Fruit fly (Drosophila melanogaster) whole organism, embryonic: ENCODE measurements around the gene CG43064.

Source experiments
- Ada2b ChIP-seq: fragments of 200-800 bp; sonication (Bioruptor generic); IDR thresholded peaks from 2 replicates; pipeline ENCODE4 v1.3.6; 2022; ENCODE audit warnings: missing biosample characterization, missing genetic modification characterization
- Atf3 ChIP-seq: fragments of 200-800 bp; sonication (Bioruptor generic); optimal IDR thresholded peaks from 3 replicates; lab custom pipeline; 2016; ENCODE audit warnings: missing biosample characterization, missing genetic modification characterization
- BEAF-32 ChIP-seq: fragments of 200-800 bp; sonication (Bioruptor generic); optimal IDR thresholded peaks from 3 replicates; lab custom pipeline; 2017; ENCODE audit warnings: missing biosample characterization, missing genetic modification characterization, mild to moderate bottlenecking, moderate library complexity, missing genetic modification reagents
- CG11456 ChIP-seq: fragments of 200-800 bp; sonication (Bioruptor generic); IDR thresholded peaks from 3 replicates; pipeline ENCODE4 v1.3.6; 2022; ENCODE audit warnings: missing biosample characterization, missing genetic modification characterization
- CG11560 ChIP-seq: fragments of 200-800 bp; sonication (Bioruptor generic); IDR thresholded peaks from 3 replicates; pipeline ENCODE4 v1.3.6; 2022; ENCODE audit warnings: missing biosample characterization, missing genetic modification characterization
- CG11695 ChIP-seq: fragments of 200-800 bp; sonication (Bioruptor generic); IDR thresholded peaks from 3 replicates; pipeline ENCODE4 v1.3.6; 2022; ENCODE audit warnings: missing biosample characterization, missing genetic modification characterization
- CG12219 ChIP-seq: fragments of 200-800 bp; sonication (Bioruptor generic); optimal IDR thresholded peaks from 3 replicates; lab custom pipeline; 2018; ENCODE audit warnings: missing biosample characterization, mild to moderate bottlenecking, missing genetic modification characterization
- CG13424 ChIP-seq: fragments of 200-800 bp; sonication (Bioruptor generic); optimal IDR thresholded peaks from 2 replicates; lab custom pipeline; 2019; ENCODE audit warnings: missing biosample characterization, mild to moderate bottlenecking, missing genetic modification characterization, moderate library complexity
- CG14014 ChIP-seq: fragments of 200-800 bp; sonication (Bioruptor generic); IDR thresholded peaks from 2 replicates; pipeline ENCODE4 v1.3.6; 2022; ENCODE audit warnings: missing biosample characterization, missing genetic modification characterization
- CG16863 ChIP-seq: fragments of 200-800 bp; sonication (Bioruptor generic); optimal IDR thresholded peaks from 3 replicates; lab custom pipeline; 2016; ENCODE audit warnings: missing biosample characterization, missing genetic modification characterization
- CG18011 ChIP-seq: fragments of 200-800 bp; sonication (Bioruptor generic); optimal IDR thresholded peaks from 2 replicates; lab custom pipeline; 2017; ENCODE audit warnings: missing biosample characterization, missing genetic modification characterization, mild to moderate bottlenecking, moderate library complexity, missing genotype
- CG18619 ChIP-seq: fragments of 200-800 bp; sonication (Bioruptor generic); optimal IDR thresholded peaks from 3 replicates; lab custom pipeline; 2017; ENCODE audit warnings: missing biosample characterization, mild to moderate bottlenecking, missing genetic modification characterization
- CG30020 ChIP-seq: fragments of 200-800 bp; optimal IDR thresholded peaks from 2 replicates; lab custom pipeline; 2019; ENCODE audit warnings: missing biosample characterization, mild to moderate bottlenecking, missing genetic modification characterization, moderate library complexity
- CG31365 ChIP-seq: fragments of 200-800 bp; sonication (Bioruptor generic); optimal IDR thresholded peaks from 2 replicates; lab custom pipeline; 2018; ENCODE audit warnings: missing biosample characterization, mild to moderate bottlenecking, missing genetic modification characterization
- CG31441 ChIP-seq: fragments of 200-800 bp; sonication (Bioruptor generic); IDR thresholded peaks from 2 replicates; pipeline ENCODE4 v1.3.6; 2022; ENCODE audit warnings: missing biosample characterization, missing genetic modification characterization
- CG32767 ChIP-seq: fragments of 200-800 bp; sonication (Bioruptor generic); IDR thresholded peaks from 2 replicates; pipeline ENCODE4 v1.3.6; 2022; ENCODE audit warnings: missing biosample characterization, missing genetic modification characterization
- CG3847 ChIP-seq: fragments of 200-800 bp; sonication (Bioruptor generic); IDR thresholded peaks from 2 replicates; pipeline ENCODE4 v1.3.6; 2022; ENCODE audit warnings: missing biosample characterization, missing genetic modification characterization
- CG4328 ChIP-seq: fragments of 200-800 bp; sonication (Bioruptor generic); optimal IDR thresholded peaks from 3 replicates; lab custom pipeline; 2017; ENCODE audit warnings: missing biosample characterization, missing genetic modification reagents, missing genetic modification characterization
- CG9437 ChIP-seq: fragments of 200-800 bp; sonication (Bioruptor generic); optimal IDR thresholded peaks from 2 replicates; lab custom pipeline; 2018; ENCODE audit warnings: missing biosample characterization, mild to moderate bottlenecking, missing genetic modification characterization
- CoRest ChIP-seq: fragments of 200-800 bp; sonication (Bioruptor generic); optimal IDR thresholded peaks from 3 replicates; lab custom pipeline; 2018; ENCODE audit warnings: missing biosample characterization, mild to moderate bottlenecking, missing genetic modification characterization, moderate library complexity
- CrebB ChIP-seq: fragments of 200-800 bp; sonication (Bioruptor generic); optimal IDR thresholded peaks from 3 replicates; lab custom pipeline; 2018; ENCODE audit warnings: missing biosample characterization, mild to moderate bottlenecking, missing genetic modification characterization
- Elba2 ChIP-seq: fragments of 200-800 bp; sonication (Bioruptor generic); optimal IDR thresholded peaks from 3 replicates; lab custom pipeline; 2016; ENCODE audit warnings: missing biosample characterization, missing genetic modification characterization
- Gug ChIP-seq: fragments of 200-800 bp; sonication (Bioruptor generic); IDR thresholded peaks from 4 replicates; pipeline ENCODE4 v1.3.6; 2022; ENCODE audit warnings: missing biosample characterization, missing genetic modification characterization
- HHEX ChIP-seq: fragments of 200-800 bp; sonication (Bioruptor generic); optimal IDR thresholded peaks from 3 replicates; lab custom pipeline; 2017; ENCODE audit warnings: missing biosample characterization, mild to moderate bottlenecking, missing genetic modification characterization, missing genetic modification reagents
- Hsf ChIP-seq: fragments of 200-800 bp; sonication (Bioruptor generic); optimal IDR thresholded peaks from 3 replicates; lab custom pipeline; 2016; ENCODE audit warnings: missing biosample characterization, missing genetic modification characterization
- MBD-R2 ChIP-seq: fragments of 200-800 bp; sonication (Bioruptor generic); IDR thresholded peaks from 2 replicates; pipeline ENCODE4 v1.3.6; 2022; ENCODE audit warnings: missing biosample characterization, missing genetic modification characterization
- MESR4 ChIP-seq: fragments of 200-800 bp; sonication (Bioruptor generic); optimal IDR thresholded peaks from 2 replicates; lab custom pipeline; 2018; ENCODE audit warnings: missing biosample characterization, mild to moderate bottlenecking, missing genetic modification characterization, moderate library complexity
- Mad ChIP-seq: fragments of 200-800 bp; sonication (Bioruptor generic); optimal IDR thresholded peaks from 2 replicates; lab custom pipeline; 2016; ENCODE audit warnings: missing biosample characterization, missing genetic modification characterization
- Max ChIP-seq: fragments of 200-800 bp; sonication (Bioruptor generic); optimal IDR thresholded peaks from 2 replicates; lab custom pipeline; 2016; ENCODE audit warnings: missing biosample characterization, mild to moderate bottlenecking, missing genetic modification characterization
- Mes4 ChIP-seq: fragments of 200-800 bp; sonication (Bioruptor generic); optimal IDR thresholded peaks from 2 replicates; lab custom pipeline; 2016; ENCODE audit warnings: missing biosample characterization, missing genetic modification characterization
- NfI ChIP-seq: fragments of 200-800 bp; sonication (Bioruptor generic); optimal IDR thresholded peaks from 3 replicates; lab custom pipeline; 2018; ENCODE audit warnings: missing biosample characterization, mild to moderate bottlenecking, missing genetic modification characterization, moderate library complexity
- Oli ChIP-seq: fragments of 200-800 bp; sonication (Bioruptor generic); optimal IDR thresholded peaks from 2 replicates; lab custom pipeline; 2018; ENCODE audit warnings: missing biosample characterization, mild to moderate bottlenecking, missing genetic modification characterization, moderate library complexity
- az2 ChIP-seq: fragments of 200-800 bp; sonication (Bioruptor generic); optimal IDR thresholded peaks from 3 replicates; lab custom pipeline; 2016; ENCODE audit warnings: missing biosample characterization, missing genetic modification characterization
- crc ChIP-seq: fragments of 200-800 bp; sonication (Bioruptor generic); optimal IDR thresholded peaks from 2 replicates; lab custom pipeline; 2016; ENCODE audit warnings: missing biosample characterization, missing genetic modification characterization
- croc ChIP-seq: fragments of 200-800 bp; sonication (Bioruptor generic); conservative IDR thresholded peaks from 3 replicates; pipeline ENCODE4 v1.3.6; 2022; ENCODE audit warnings: missing biosample characterization, missing genetic modification characterization
- exex ChIP-seq: fragments of 200-800 bp; sonication (Bioruptor generic); optimal IDR thresholded peaks from 4 replicates; lab custom pipeline; 2018; ENCODE audit warnings: missing biosample characterization, mild to moderate bottlenecking, missing genetic modification characterization, moderate library complexity
- ftz-f1 ChIP-seq: fragments of 200-800 bp; sonication (Bioruptor generic); optimal IDR thresholded peaks from 2 replicates; lab custom pipeline; 2016; ENCODE audit warnings: missing biosample characterization, missing genetic modification characterization
- fu2 ChIP-seq: fragments of 200-800 bp; sonication (Bioruptor generic); optimal IDR thresholded peaks from 2 replicates; lab custom pipeline; 2016; ENCODE audit warnings: missing biosample characterization, missing genetic modification characterization
- grau ChIP-seq: fragments of 200-800 bp; optimal IDR thresholded peaks from 3 replicates; lab custom pipeline; 2019; ENCODE audit warnings: missing biosample characterization, mild to moderate bottlenecking, missing genetic modification characterization, moderate library complexity
- insv ChIP-seq, 2 experiments: fragments of 200-800 bp; sonication (Bioruptor generic); optimal IDR thresholded peaks; 3 replicates each; lab custom pipeline; 2016 to 2018; ENCODE audit warnings: missing biosample characterization in 2 of 2, missing genetic modification characterization in 2 of 2
- klu ChIP-seq: fragments of 200-800 bp; sonication (Bioruptor generic); IDR thresholded peaks from 2 replicates; pipeline ENCODE4 v1.3.6; 2022; ENCODE audit warnings: missing biosample characterization, missing genetic modification characterization
- lilli ChIP-seq: fragments of 200-800 bp; sonication (Bioruptor generic); optimal IDR thresholded peaks from 3 replicates; lab custom pipeline; 2016; ENCODE audit warnings: missing biosample characterization, missing genetic modification characterization
- lola ChIP-seq, 3 experiments: fragments of >200 bp in 2 of 3; fragments of 200-800 bp in 1 of 3; sonication (Bioruptor generic) in 1 of 3; optimal IDR thresholded peaks; 2 replicates each; lab custom pipeline; 2017 to 2019; ENCODE audit warnings: missing biosample characterization in 3 of 3, missing genetic modification characterization in 3 of 3, mild to moderate bottlenecking in 1 of 3, moderate library complexity in 1 of 3
- nmo ChIP-seq: fragments of 200-800 bp; sonication (Bioruptor generic); optimal IDR thresholded peaks from 2 replicates; lab custom pipeline; 2018; ENCODE audit warnings: missing biosample characterization, mild to moderate bottlenecking, missing genetic modification characterization, moderate library complexity
- slbo ChIP-seq: fragments of 200-800 bp; sonication (Bioruptor generic); IDR thresholded peaks from 2 replicates; pipeline ENCODE4 v1.3.6; 2022; ENCODE audit warnings: missing biosample characterization, missing genetic modification characterization
- tup ChIP-seq: fragments of 200-800 bp; sonication (Bioruptor generic); optimal IDR thresholded peaks from 2 replicates; lab custom pipeline; 2016; ENCODE audit warnings: missing biosample characterization, mild to moderate bottlenecking, missing genetic modification characterization, moderate library complexity
- vvl ChIP-seq: fragments of 200-800 bp; sonication (Bioruptor generic); IDR thresholded peaks from 2 replicates; pipeline ENCODE4 v1.3.6; 2022; ENCODE audit warnings: missing biosample characterization, missing genetic modification characterization
- wdn ChIP-seq: fragments of 200-800 bp; sonication (Bioruptor generic); IDR thresholded peaks from 2 replicates; pipeline ENCODE4 v1.3.6; 2022; ENCODE audit warnings: missing biosample characterization, missing genetic modification characterization
- yki ChIP-seq: fragments of >200 bp; optimal IDR thresholded peaks from 3 replicates; lab custom pipeline; 2018

The CG43064 gene

DNA sequence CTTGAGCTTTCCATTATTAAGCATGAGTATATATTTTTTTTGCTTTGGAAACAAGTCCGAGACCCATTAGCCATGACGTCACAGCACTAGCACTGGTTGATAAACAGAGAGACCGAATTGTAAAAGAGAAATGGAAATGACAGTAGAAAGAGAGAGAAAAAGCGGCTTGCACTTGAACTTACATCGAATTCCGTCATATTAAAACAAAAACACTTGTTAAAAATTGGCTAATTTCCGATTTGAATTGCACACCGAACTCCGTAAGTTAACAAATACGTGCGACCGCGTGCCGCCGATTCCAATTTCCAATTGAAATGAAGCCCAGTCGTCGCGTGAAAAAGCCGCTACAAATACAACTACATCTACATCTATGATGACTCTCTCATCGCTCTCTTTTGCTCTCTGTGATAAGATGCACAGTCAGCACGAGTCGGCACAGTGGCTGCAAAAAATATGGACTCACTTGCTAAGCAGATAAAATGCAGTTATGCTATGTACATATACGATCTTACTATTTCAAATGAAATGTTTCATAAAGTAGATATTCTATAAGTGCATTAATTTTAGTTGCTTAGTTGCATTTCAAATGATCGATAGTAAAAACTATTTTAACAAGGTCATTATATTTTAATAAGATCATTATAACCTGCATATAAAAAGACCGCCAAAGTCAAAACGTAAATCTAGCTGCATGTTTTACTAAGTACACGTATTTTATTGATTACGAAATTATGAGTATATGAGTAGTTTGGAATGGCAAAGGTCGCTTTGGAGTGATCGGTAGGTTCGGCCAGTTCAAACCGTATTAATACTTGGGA, 16.7 kb downstream of the CG43064 start (continued):
- TF ChIP-seq crc (GFP tag; lab: Kevin White, UChicago) = no peak
- no peak for TF ChIP-seq CG30020 (tag; lab: Kevin White, UChicago)
- TF ChIP-seq CG14014 (GFP tag; lab: Robert Waterston, UW) = peak; percentile 62; the same call in 1 of the 2 replicates
- TF ChIP-seq exex (tag; lab: Kevin White, UChicago) = peak; percentile 91
- peak; percentile 26 for TF ChIP-seq nmo (GFP tag; lab: Kevin White, UChicago)
- TF ChIP-seq HHEX = peak; percentile 0
- TF ChIP-seq Oli (tag; lab: Kevin White, UChicago) = peak; percentile 17
- no peak for TF ChIP-seq croc
- TF ChIP-seq grau (tag; lab: Kevin White, UChicago) = peak; percentile 53
- TF ChIP-seq Elba2 (GFP tag; lab: Kevin White, UChicago) = peak; percentile 71
- TF ChIP-seq slbo (GFP tag; lab: Robert Waterston, UW) = peak; percentile 75
- TF ChIP-seq vvl (GFP tag; lab: Robert Waterston, UW) = peak; percentile 83
- no peak for TF ChIP-seq tup (GFP tag; lab: Kevin White, UChicago)
- no peak for TF ChIP-seq BEAF-32 (GFP tag; lab: Kevin White, UChicago)
- TF ChIP-seq lola (GFP tag; optimal IDR thresholded peaks at IDR 0.05; lab: Kevin White, UChicago) = no peak
- TF ChIP-seq CG11695 (GFP tag; lab: Robert Waterston, UW) = peak; percentile 53; the same call in 1 of the 3 replicates
- TF ChIP-seq klu (GFP tag; lab: Robert Waterston, UW) = no peak
- TF ChIP-seq CG11456 (GFP tag; lab: Robert Waterston, UW) = peak; percentile 55; the same call in 1 of the 3 replicates
- TF ChIP-seq Mad (GFP tag; lab: Kevin White, UChicago) = no peak
- TF ChIP-seq Gug = peak; percentile 29; the same call in 1 of the 4 replicates
- peak; percentile 57 for TF ChIP-seq CG13424 (tag; lab: Kevin White, UChicago)
- peak; percentile 9 for TF ChIP-seq az2
- peak; percentile 39 for TF ChIP-seq yki (lab: Kevin White, UChicago)
- peak; percentile 53 for TF ChIP-seq lilli (GFP tag; lab: Kevin White, UChicago)
- peak; percentile 13 for TF ChIP-seq CG9437 (GFP tag; lab: Kevin White, UChicago)
- 0 out of 2 replicates have a peak, but pooled peaks have one; percentile 38 for TF ChIP-seq wdn (GFP tag; lab: Robert Waterston, UW)
- no peak for TF ChIP-seq ftz-f1
- TF ChIP-seq CG31441 (GFP tag; lab: Robert Waterston, UW) = 0 out of 2 replicates have a peak, but pooled peaks have one; percentile 12
- peak; percentile 41 for TF ChIP-seq Hsf
- no peak for TF ChIP-seq Mes4 (GFP tag; lab: Kevin White, UChicago)
- peak; percentile 14 for TF ChIP-seq MESR4
- no peak for TF ChIP-seq CG16863 (GFP tag; lab: Kevin White, UChicago)
- TF ChIP-seq CG12219 = peak; percentile 34
- TF ChIP-seq fu2 (GFP tag; lab: Kevin White, UChicago) = peak; percentile 1
- no peak for TF ChIP-seq CG11560 (tag; lab: Robert Waterston, UW)
- peak; percentile 3 for TF ChIP-seq Atf3
- peak; percentile 27 for TF ChIP-seq Max (GFP tag; lab: Kevin White, UChicago)
- TF ChIP-seq CG18619 (GFP tag; lab: Kevin White, UChicago) = peak; percentile 19
- no peak for TF ChIP-seq insv (GFP tag; optimal IDR thresholded peaks at IDR 0.05; lab: Kevin White, UChicago)
- TF ChIP-seq CG31365 (tag; lab: Kevin White, UChicago) = peak; percentile 4
- peak; percentile 63 for TF ChIP-seq CrebB (tag; lab: Kevin White, UChicago)
- 0 out of 2 replicates have a peak, but pooled peaks have one; percentile 20 for TF ChIP-seq Ada2b
- no peak for TF ChIP-seq CG3847 (GFP tag; lab: Robert Waterston, UW)
- 0 out of 2 replicates have a peak, but pooled peaks have one; percentile 32 for TF ChIP-seq CG32767 (GFP tag; lab: Robert Waterston, UW)
- no peak for TF ChIP-seq CG4328 (GFP tag; lab: Kevin White, UChicago)
- TF ChIP-seq NfI = peak; percentile 33
- peak; percentile 40 for TF ChIP-seq MBD-R2
- peak; percentile 16 for TF ChIP-seq CoRest (tag; lab: Kevin White, UChicago)
- no peak for TF ChIP-seq CG18011 (GFP tag; lab: Kevin White, UChicago)
